Worm (Caenorhabditis elegans): Measurements from ENCODE around the gene blos-8.

blos-8 gene

DNA sequence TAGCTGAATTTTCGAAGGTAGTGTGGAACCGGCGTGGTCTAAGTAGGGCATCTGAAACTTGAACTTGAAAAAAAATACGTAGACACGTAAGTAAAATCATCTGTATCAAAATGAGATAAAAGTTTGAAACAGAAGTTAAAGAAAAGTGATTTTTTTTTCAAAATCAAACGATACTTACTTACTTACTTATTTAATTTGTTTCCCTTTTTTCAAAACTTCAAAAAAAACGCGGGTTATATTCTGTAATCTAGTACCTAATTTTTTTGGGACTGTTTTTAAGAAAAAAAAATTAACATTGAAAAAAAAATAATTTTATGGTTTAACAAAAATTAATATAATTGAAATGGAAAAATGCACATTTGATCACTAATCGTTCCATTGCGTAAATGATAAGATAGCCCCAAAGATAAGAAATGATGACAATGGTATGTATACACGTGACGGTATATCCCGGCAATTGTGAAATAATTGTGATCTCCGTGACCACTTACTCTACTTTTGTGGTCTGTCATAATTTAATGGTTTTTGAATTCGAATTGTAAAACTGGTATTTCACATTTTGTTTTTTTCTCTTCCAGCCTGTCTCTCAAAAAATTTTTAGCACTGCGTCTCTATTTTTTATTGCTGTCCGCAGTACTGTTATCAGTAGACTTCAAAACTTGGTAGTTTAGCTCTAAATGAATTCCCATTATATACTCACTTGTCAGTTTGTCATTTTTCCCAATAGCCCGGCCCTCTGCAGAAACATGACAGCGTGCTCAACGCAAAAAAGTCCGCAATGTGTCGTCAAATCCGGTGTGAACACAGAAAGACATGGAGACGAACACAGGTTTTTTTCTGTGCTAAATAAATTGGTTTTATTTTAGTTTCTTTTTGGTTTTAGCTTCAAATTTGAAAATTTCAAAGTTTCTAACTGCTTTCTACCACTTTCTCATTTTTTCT is 10.0 kb upstream of the blos-8 start, which contains the start of gene mocs-1:
TSS of gene mocs-1 (minus strand) at position 51 of the 942 bp plus-strand sequence.
- TF ChIP-seq pha-2 (tag; optimal IDR thresholded peaks at IDR 0.05) = no peak
- peak; percentile 90 for TF ChIP-seq elt-2 (tag; optimal IDR thresholded peaks at IDR 0.05)
- no peak for TF ChIP-seq hlh-30 (tag; optimal IDR thresholded peaks at IDR 0.05; ENCODE audit: insufficient read depth)
- no peak for TF ChIP-seq tbx-2 (tag; optimal IDR thresholded peaks at IDR 0.05)
- no peak for TF ChIP-seq dmd-4 (tag; optimal IDR thresholded peaks at IDR 0.05; ENCODE audit: borderline replicate concordance)
- no peak for TF ChIP-seq rnt-1 (tag; optimal IDR thresholded peaks at IDR 0.05)

DNA sequence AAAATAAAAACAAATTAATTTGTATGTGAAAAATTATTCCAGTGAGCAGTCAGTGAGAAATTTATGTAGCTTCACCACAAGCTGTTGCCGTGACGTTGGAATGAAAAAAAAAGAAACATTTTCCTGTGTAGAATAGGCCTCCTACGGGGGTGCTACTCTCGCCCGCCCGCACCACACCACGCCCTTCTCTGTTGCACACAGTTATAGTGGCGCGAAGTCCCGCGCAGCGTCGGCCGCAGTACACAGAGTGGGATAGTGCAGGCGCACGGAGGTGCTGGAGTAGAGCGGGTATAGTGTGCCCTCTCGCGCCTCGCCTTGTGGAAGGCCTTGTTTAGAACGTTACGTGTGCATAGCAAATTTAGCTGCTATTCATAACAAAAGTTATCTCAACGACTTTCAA is 7.8 kb upstream of the blos-8 start:
- TF ChIP-seq gmeb-2 (tag; optimal IDR thresholded peaks at IDR 0.05) (no peak), ttx-3 (tag; optimal IDR thresholded peaks at IDR 0.05) (no peak), ceh-19 (GFP tag; optimal IDR thresholded peaks at IDR 0.05) (no peak), sdc-2 (tag; optimal IDR thresholded peaks at IDR 0.05) (peak; percentile 24), ceh-45 (GFP tag; IDR thresholded peaks at IDR 0.05) (no peak)

DNA sequence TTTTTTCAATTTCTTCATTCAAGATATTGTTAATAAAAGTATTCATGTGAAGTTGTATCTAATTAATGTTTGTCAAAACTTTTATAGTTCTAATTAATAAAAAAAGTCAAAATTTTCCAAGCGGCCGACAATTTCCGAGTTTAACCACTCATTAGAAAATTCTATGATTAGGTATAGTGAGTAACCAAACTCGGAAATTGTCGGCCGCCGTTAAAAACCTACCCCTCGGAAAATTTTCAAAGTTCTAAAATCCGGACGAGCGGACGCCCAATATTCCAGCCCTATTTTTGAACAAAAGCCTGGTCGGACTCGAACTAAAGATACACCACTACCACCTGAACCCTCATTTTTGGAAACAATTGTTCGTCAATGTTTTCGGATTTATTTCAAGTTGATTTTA is 3.9 kb upstream of the blos-8 start:
- TF ChIP-seq pax-1 (tag; optimal IDR thresholded peaks at IDR 0.05) (no peak), ahr-1 (tag; optimal IDR thresholded peaks at IDR 0.05) (no peak), tbx-7 (tag; optimal IDR thresholded peaks at IDR 0.05) (no peak), nfya-1 (tag; optimal IDR thresholded peaks at IDR 0.05) (no peak), ceh-2 (tag; optimal IDR thresholded peaks at IDR 0.05) (no peak)

DNA sequence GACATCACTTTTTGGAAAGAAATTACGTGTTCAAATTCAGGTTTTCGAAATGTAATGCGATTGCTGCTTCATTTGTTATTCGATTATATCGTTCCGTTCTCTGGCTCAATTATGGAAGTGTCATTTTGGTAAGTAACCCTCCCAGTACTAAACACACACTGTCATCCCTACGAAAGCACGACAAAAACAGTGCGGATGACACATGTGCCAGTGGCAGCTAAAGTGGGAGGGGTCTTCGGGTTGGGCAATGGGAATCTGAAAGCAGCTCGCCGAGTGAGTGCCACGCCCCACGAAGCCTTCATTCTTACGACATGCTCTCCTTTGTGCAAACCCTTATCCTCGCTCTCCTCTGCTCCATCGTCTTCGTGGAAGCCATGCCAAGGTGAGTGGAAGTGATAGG is 2.5 kb upstream of the blos-8 start, which contains the start of gene flp-32:
TSS of gene flp-32 (plus strand) at position 301 of the 400 bp plus-strand sequence.
- TF ChIP-seq ref-2 (tag; optimal IDR thresholded peaks at IDR 0.05) = peak; percentile 7
- no peak for TF ChIP-seq unc-55 (GFP tag; optimal IDR thresholded peaks at IDR 0.05)

DNA sequence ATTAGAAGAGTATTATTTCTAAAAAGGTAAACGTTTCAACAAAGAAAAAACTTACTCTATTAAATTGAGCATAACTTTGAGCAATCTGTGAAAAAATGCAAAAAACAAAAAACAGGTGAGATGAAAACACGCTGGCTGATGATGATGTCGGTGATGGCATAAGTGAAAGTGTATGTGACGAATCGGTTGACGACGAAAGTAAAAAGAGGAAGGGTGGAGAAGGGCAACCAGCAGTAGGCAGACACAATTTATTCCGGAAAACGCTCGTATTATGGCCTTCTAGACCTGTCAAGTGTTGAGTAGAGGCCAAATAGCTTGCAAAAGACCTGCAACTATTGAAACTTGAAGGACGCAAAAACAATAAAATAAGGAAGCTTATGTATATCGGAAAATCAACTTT is 3.1 kb downstream of the blos-8 start, which contains the start of gene nas-13:
TSS of gene nas-13 (minus strand) at position 323 of the 400 bp plus-strand sequence.
- TF ChIP-seq dve-1 (tag; optimal IDR thresholded peaks at IDR 0.05) = no peak
- TF ChIP-seq nhr-232 (tag; optimal IDR thresholded peaks at IDR 0.05) = no peak
- no peak for TF ChIP-seq sox-2 (GFP tag; IDR thresholded peaks at IDR 0.05)
- no peak for TF ChIP-seq madf-2 (tag; optimal IDR thresholded peaks at IDR 0.05)
- TF ChIP-seq ceh-31 (tag; optimal IDR thresholded peaks at IDR 0.05) = no peak
- TF ChIP-seq ceh-24 (tag; optimal IDR thresholded peaks at IDR 0.05) = no peak
- no peak for TF ChIP-seq odd-2 (tag; optimal IDR thresholded peaks at IDR 0.05)
- TF ChIP-seq hlh-6 (tag; optimal IDR thresholded peaks at IDR 0.05) = no peak
- TF ChIP-seq ceh-45 (GFP tag; IDR thresholded peaks at IDR 0.05) = no peak
- no peak for TF ChIP-seq pax-1 (tag; optimal IDR thresholded peaks at IDR 0.05)
- TF ChIP-seq zip-5 (tag; optimal IDR thresholded peaks at IDR 0.05) = no peak
- no peak for TF ChIP-seq ceh-6 (GFP tag; optimal IDR thresholded peaks at IDR 0.05)
- no peak for TF ChIP-seq lin-11 (tag; optimal IDR thresholded peaks at IDR 0.05)
- TF ChIP-seq ceh-48 (tag; optimal IDR thresholded peaks at IDR 0.05) = no peak
- TF ChIP-seq ceh-9 (tag; optimal IDR thresholded peaks at IDR 0.05) = no peak
- TF ChIP-seq ttx-3 (tag; optimal IDR thresholded peaks at IDR 0.05) = no peak

Data from whole organism, late embryonic.